Worm (Caenorhabditis elegans) whole organism, mixed stage, embryonic: ENCODE data around the gene ugt-1.

Experiments
- mls-2 ChIP-seq: sonication (generic microtip); optimal IDR thresholded peaks from 2 replicates; lab custom pipeline; 2016; ENCODE audit warnings: mild to moderate bottlenecking, missing genetic modification characterization, moderate library complexity, missing compliant biosample characterization
- nhr-12 ChIP-seq: fragments of 150-350 bp; optimal IDR thresholded peaks from 2 replicates; lab custom pipeline; 2014; ENCODE audit warnings: missing biosample characterization, missing genetic modification characterization
- nhr-237 ChIP-seq: fragments of 150-350 bp; optimal IDR thresholded peaks from 2 replicates; lab custom pipeline; 2014; ENCODE audit warnings: missing biosample characterization, missing genetic modification characterization
- nhr-28 ChIP-seq: fragments of 150-350 bp; optimal IDR thresholded peaks from 2 replicates; lab custom pipeline; 2014; ENCODE audit warnings: missing biosample characterization, missing genetic modification characterization
- nhr-76 ChIP-seq: sonication (generic microtip); optimal IDR thresholded peaks from 2 replicates; lab custom pipeline; 2017; ENCODE audit warnings: missing biosample characterization, missing genetic modification characterization
- pha-4 ChIP-seq: fragments of 150-350 bp; optimal IDR thresholded peaks from 2 replicates; lab custom pipeline; 2018; ENCODE audit warnings: missing biosample characterization, missing genetic modification reagents, missing genetic modification characterization
- snpc-4 ChIP-seq: fragments of 150-350 bp; optimal IDR thresholded peaks from 2 replicates; lab custom pipeline; 2014; ENCODE audit warnings: missing biosample characterization, missing genetic modification characterization
- sptf-1 ChIP-seq: sonication (generic microtip); optimal IDR thresholded peaks from 2 replicates; lab custom pipeline; 2017; ENCODE audit warnings: mild to moderate bottlenecking, missing genetic modification characterization, moderate library complexity, missing compliant biosample characterization
- unc-39 ChIP-seq: fragments of 150-350 bp; optimal IDR thresholded peaks from 2 replicates; lab custom pipeline; 2014; ENCODE audit warnings: missing biosample characterization, missing genetic modification characterization
- unc-62 ChIP-seq: fragments of 150-350 bp; optimal IDR thresholded peaks from 2 replicates; lab custom pipeline; 2014; ENCODE audit warnings: missing biosample characterization, missing genetic modification reagents, missing genetic modification characterization

DNA sequence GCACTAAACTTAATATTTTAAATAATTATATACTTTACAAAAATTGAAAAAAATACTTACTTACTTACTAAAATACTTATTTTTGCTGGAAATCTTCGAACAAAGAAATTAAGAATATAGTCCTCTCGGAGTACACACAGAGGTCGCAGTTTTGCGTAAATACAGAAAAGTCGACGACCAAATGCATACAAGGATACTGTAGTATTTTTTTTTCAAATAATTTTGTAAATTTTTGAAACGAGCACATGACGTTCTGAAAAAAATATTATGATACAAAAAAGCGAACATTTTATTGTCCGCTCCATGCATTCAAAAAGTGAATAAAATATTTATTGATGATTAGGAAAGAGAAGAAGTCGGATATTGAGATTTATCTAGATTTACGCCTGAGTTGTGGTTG is 30.8 kb downstream of the ugt-1 start, which contains the start of gene apc-10:
- no peak for TF ChIP-seq nhr-12 (tag; lab: Kevin White, UChicago)
- TF ChIP-seq sptf-1, result no peak
- TF ChIP-seq unc-39 (tag; lab: Kevin White, UChicago), result no peak
- no peak for TF ChIP-seq nhr-76
- TF ChIP-seq unc-62 (GFP tag; lab: Kevin White, UChicago), result no peak
- TF ChIP-seq nhr-237, result no peak
- no peak for TF ChIP-seq mls-2
- TF ChIP-seq pha-4 (tag; lab: Kevin White, UChicago), result no peak
- no peak for TF ChIP-seq snpc-4
- TF ChIP-seq nhr-28, result no peak
